Worm (Caenorhabditis elegans) whole organism, young adult: ENCODE measurements around the gene chil-19.

Experiments used
- B0336.3 ChIP-seq: fragments of 200-800 bp; sonication (Bioruptor generic); IDR thresholded peaks from 2 replicates; pipeline ENCODE4 v1.3.6; 2022; ENCODE audit warnings: missing genetic modification characterization, missing compliant biosample characterization
- F39B2.1 ChIP-seq: fragments of 200-800 bp; sonication (Bioruptor generic); IDR thresholded peaks from 2 replicates; pipeline ENCODE4 v1.3.6; 2022; ENCODE audit warnings: missing genetic modification reagents, missing genetic modification characterization, missing compliant biosample characterization
- K11D2.4 ChIP-seq: fragments of 200-800 bp; sonication (Bioruptor generic); IDR thresholded peaks from 2 replicates; pipeline ENCODE4 v1.3.6; 2022; ENCODE audit warnings: missing genetic modification reagents, missing genetic modification characterization, missing compliant biosample characterization
- Y56A3A.18 ChIP-seq: fragments of 200-800 bp; sonication (Bioruptor generic); IDR thresholded peaks from 2 replicates; pipeline ENCODE4 v1.3.6; 2022; ENCODE audit warnings: missing genetic modification reagents, missing genetic modification characterization, missing compliant biosample characterization
- Y95B8A.8 ChIP-seq: fragments of 200-800 bp; sonication (Bioruptor generic); IDR thresholded peaks from 2 replicates; pipeline ENCODE4 v1.3.6; 2022; ENCODE audit warnings: missing genetic modification reagents, missing genetic modification characterization, missing compliant biosample characterization
- akir-1 ChIP-seq: fragments of 200-800 bp; sonication (Bioruptor generic); optimal IDR thresholded peaks from 2 replicates; lab custom pipeline; 2018; ENCODE audit warnings: mild to moderate bottlenecking, missing genetic modification characterization, moderate library complexity, missing compliant biosample characterization
- attf-6 ChIP-seq: fragments of 200-800 bp; sonication (Bioruptor generic); IDR thresholded peaks from 2 replicates; pipeline ENCODE4 v1.3.6; 2022; ENCODE audit warnings: missing genetic modification reagents, missing genetic modification characterization, missing compliant biosample characterization
- bed-2 ChIP-seq: fragments of 200-800 bp; sonication (Bioruptor generic); IDR thresholded peaks from 2 replicates; pipeline ENCODE4 v1.3.6; 2022; ENCODE audit warnings: missing genetic modification reagents, missing genetic modification characterization, missing compliant biosample characterization
- ceh-27 ChIP-seq: fragments of 200-800 bp; sonication (Bioruptor generic); optimal IDR thresholded peaks from 2 replicates; lab custom pipeline; 2018; ENCODE audit warnings: mild to moderate bottlenecking, missing genetic modification characterization, moderate library complexity, missing compliant biosample characterization
- ceh-91 ChIP-seq: fragments of 200-800 bp; sonication (Bioruptor generic); IDR thresholded peaks from 2 replicates; pipeline ENCODE4 v1.3.6; 2022; ENCODE audit warnings: missing genetic modification reagents, missing genetic modification characterization, missing compliant biosample characterization
- dox-1 ChIP-seq: fragments of 200-800 bp; sonication (Bioruptor generic); IDR thresholded peaks from 2 replicates; pipeline ENCODE4 v1.3.6; 2022; ENCODE audit warnings: missing genetic modification reagents, missing genetic modification characterization, missing compliant biosample characterization
- dpff-1 ChIP-seq: sonication (generic microtip); optimal IDR thresholded peaks from 2 replicates; lab custom pipeline; 2017; ENCODE audit warnings: mild to moderate bottlenecking, missing genetic modification characterization, missing compliant biosample characterization
- egl-18 ChIP-seq: fragments of 200-800 bp; sonication (Bioruptor generic); IDR thresholded peaks from 2 replicates; pipeline ENCODE4 v1.3.6; 2022; ENCODE audit warnings: missing genetic modification reagents, missing genetic modification characterization, missing compliant biosample characterization
- hmg-1.2 ChIP-seq: fragments of 200-800 bp; sonication (Bioruptor generic); IDR thresholded peaks from 2 replicates; pipeline ENCODE4 v1.3.6; 2022; ENCODE audit warnings: missing genetic modification reagents, missing genetic modification characterization, missing compliant biosample characterization
- hmg-20 ChIP-seq: fragments of 200-800 bp; sonication (Bioruptor generic); IDR thresholded peaks from 2 replicates; pipeline ENCODE4 v1.3.6; 2022; ENCODE audit warnings: missing genetic modification reagents, missing genetic modification characterization, missing compliant biosample characterization
- hsf-1 ChIP-seq: fragments of 200-800 bp; sonication (Bioruptor generic); IDR thresholded peaks from 2 replicates; pipeline ENCODE4 v1.3.6; 2022; ENCODE audit warnings: missing genetic modification reagents, missing genetic modification characterization, missing compliant biosample characterization
- lag-1 ChIP-seq: fragments of 200-800 bp; sonication (Bioruptor generic); IDR thresholded peaks from 2 replicates; pipeline ENCODE4 v1.3.6; 2022; ENCODE audit warnings: missing genetic modification reagents, missing genetic modification characterization, missing compliant biosample characterization
- lin-26 ChIP-seq: fragments of 200-800 bp; sonication (Bioruptor generic); IDR thresholded peaks from 2 replicates; pipeline ENCODE4 v1.3.6; 2022; ENCODE audit warnings: missing genetic modification reagents, missing genetic modification characterization, missing compliant biosample characterization
- lin-35 ChIP-seq, 3 experiments: fragments of 150-350 bp in 2 of 3; sonication (generic microtip) in 1 of 3; optimal IDR thresholded peaks; 2 replicates each; lab custom pipeline; 2014 to 2018; ENCODE audit warnings: missing biosample characterization in 3 of 3, missing genetic modification characterization in 3 of 3, missing genetic modification reagents in 3 of 3
- lin-40 ChIP-seq: sonication (generic microtip); optimal IDR thresholded peaks from 2 replicates; lab custom pipeline; 2016; ENCODE audit warnings: missing genetic modification characterization, mild to moderate bottlenecking, missing compliant biosample characterization, missing genotype, missing genetic modification reagents
- lin-54 ChIP-seq: fragments of 200-800 bp; sonication (Bioruptor generic); optimal IDR thresholded peaks from 2 replicates; lab custom pipeline; 2018; ENCODE audit warnings: mild to moderate bottlenecking, missing genetic modification characterization, missing compliant biosample characterization
- lsy-27 ChIP-seq: sonication (generic microtip); optimal IDR thresholded peaks from 2 replicates; lab custom pipeline; 2017; ENCODE audit warnings: missing genetic modification characterization, mild to moderate bottlenecking, missing compliant biosample characterization, antibody characterized with exemption, missing genotype, borderline replicate concordance; ENCODE audit not compliant: insufficient read depth
- mes-4 ChIP-seq: sonication (generic microtip); optimal IDR thresholded peaks from 2 replicates; lab custom pipeline; 2016; ENCODE audit warnings: missing genotype, missing genetic modification characterization, missing compliant biosample characterization
- nfyb-1 ChIP-seq: fragments of 200-800 bp; sonication (Bioruptor generic); IDR thresholded peaks from 2 replicates; pipeline ENCODE4 v1.3.6; 2022; ENCODE audit warnings: missing genetic modification reagents, missing genetic modification characterization, missing compliant biosample characterization
- nhr-120 ChIP-seq: fragments of 200-800 bp; sonication (Bioruptor generic); IDR thresholded peaks from 2 replicates; pipeline ENCODE4 v1.3.6; 2022; ENCODE audit warnings: missing genetic modification characterization, missing compliant biosample characterization
- nhr-179 ChIP-seq: sonication (generic microtip); optimal IDR thresholded peaks from 2 replicates; lab custom pipeline; 2016; ENCODE audit warnings: mild to moderate bottlenecking, missing genetic modification characterization, missing compliant biosample characterization
- nhr-90 ChIP-seq: sonication (generic microtip); optimal IDR thresholded peaks from 2 replicates; lab custom pipeline; 2016; ENCODE audit warnings: missing genotype, mild to moderate bottlenecking, missing genetic modification characterization, missing compliant biosample characterization
- pha-4 ChIP-seq: fragments of 150-350 bp; sonication (generic microtip); optimal IDR thresholded peaks from 2 replicates; lab custom pipeline; 2014; ENCODE audit warnings: missing biosample characterization, missing genetic modification reagents, missing genetic modification characterization
- rcor-1 ChIP-seq: fragments of 200-800 bp; sonication (Bioruptor generic); IDR thresholded peaks from 2 replicates; pipeline ENCODE4 v1.3.6; 2022; ENCODE audit warnings: missing genetic modification reagents, missing genetic modification characterization, missing compliant biosample characterization
- rpc-1 ChIP-seq, 2 experiments: fragments of 150-350 bp in 1 of 2; sonication (generic microtip) in 1 of 2; optimal IDR thresholded peaks; 2 replicates each; lab custom pipeline; 2014 to 2018; ENCODE audit warnings: missing biosample characterization in 1 of 2, missing genetic modification characterization in 1 of 2, missing genetic modification reagents in 1 of 2, missing genotype in 1 of 2
- sdz-38 ChIP-seq: sonication (generic microtip); optimal IDR thresholded peaks from 2 replicates; lab custom pipeline; 2016; ENCODE audit warnings: missing genotype, missing genetic modification characterization, missing compliant biosample characterization
- sea-2 ChIP-seq: fragments of 200-800 bp; sonication (Bioruptor generic); IDR thresholded peaks from 2 replicates; pipeline ENCODE4 v1.3.6; 2022; ENCODE audit warnings: missing genetic modification characterization, missing compliant biosample characterization
- snpc-3.4 ChIP-seq: sonication (generic microtip); optimal IDR thresholded peaks from 2 replicates; lab custom pipeline; 2017; ENCODE audit warnings: missing genetic modification characterization, mild to moderate bottlenecking, missing compliant biosample characterization, antibody characterized with exemption, moderate library complexity, missing genotype, missing genetic modification reagents
- somi-1 ChIP-seq: fragments of 200-800 bp; sonication (Bioruptor generic); optimal IDR thresholded peaks from 2 replicates; lab custom pipeline; 2018; ENCODE audit warnings: mild to moderate bottlenecking, missing genetic modification characterization, missing compliant biosample characterization
- sptf-2 ChIP-seq: fragments of 200-800 bp; sonication (Bioruptor generic); optimal IDR thresholded peaks from 2 replicates; lab custom pipeline; 2018; ENCODE audit warnings: mild to moderate bottlenecking, missing genetic modification characterization, missing compliant biosample characterization
- unc-130 ChIP-seq: sonication (generic microtip); optimal IDR thresholded peaks from 2 replicates; lab custom pipeline; 2016; ENCODE audit warnings: missing genetic modification reagents, missing genetic modification characterization, missing compliant biosample characterization
- zim-3 ChIP-seq: sonication (generic microtip); optimal IDR thresholded peaks from 2 replicates; lab custom pipeline; 2017; ENCODE audit warnings: mild to moderate bottlenecking, missing genetic modification characterization, moderate library complexity, missing compliant biosample characterization
- ztf-3 ChIP-seq: fragments of 200-800 bp; sonication (Bioruptor generic); optimal IDR thresholded peaks from 2 replicates; lab custom pipeline; 2018; ENCODE audit warnings: mild to moderate bottlenecking, missing genetic modification characterization, missing compliant biosample characterization

The chil-19 gene

ce11 chrII:9493242-9494058, 39.2 kb upstream of the chil-19 start:
- TF ChIP-seq lin-26 (GFP tag; lab: Robert Waterston, UW), result no peak
- no peak for TF ChIP-seq hsf-1
- TF ChIP-seq lin-40 (tag; lab: Kevin White, UChicago), result peak; percentile 47
- TF ChIP-seq nhr-179 (tag; lab: Kevin White, UChicago), result no peak
- TF ChIP-seq nhr-90 (tag; lab: Kevin White, UChicago), result no peak
- no peak for TF ChIP-seq Y56A3A.18 (GFP tag; lab: Robert Waterston, UW)
- no peak for TF ChIP-seq lag-1 (GFP tag; lab: Robert Waterston, UW)
- TF ChIP-seq bed-2 (GFP tag; lab: Robert Waterston, UW), result no peak
- TF ChIP-seq Y95B8A.8, result no peak
- TF ChIP-seq snpc-3.4, result no peak
- TF ChIP-seq pha-4, result no peak
- no peak for TF ChIP-seq zim-3 (tag; lab: Kevin White, UChicago)
- TF ChIP-seq attf-6 (GFP tag; lab: Robert Waterston, UW), result no peak
- no peak for TF ChIP-seq unc-130
- no peak for TF ChIP-seq dox-1 (GFP tag; lab: Robert Waterston, UW)
- TF ChIP-seq nhr-120 (GFP tag; lab: Robert Waterston, UW), result no peak
- TF ChIP-seq sdz-38 (tag; lab: Kevin White, UChicago), result no peak
- no peak for TF ChIP-seq sea-2
- TF ChIP-seq sptf-2 (GFP tag; lab: Kevin White, UChicago), result no peak
- TF ChIP-seq rcor-1 (GFP tag; lab: Robert Waterston, UW), result no peak
- TF ChIP-seq K11D2.4 (GFP tag; lab: Robert Waterston, UW), result 0 out of 2 replicates have a peak, but pooled peaks have one; percentile 33
- TF ChIP-seq lin-35 (GFP tag; optimal IDR thresholded peaks at IDR 0.05; lab: Kevin White, UChicago), result no peak
- peak; percentile 43 for TF ChIP-seq somi-1 (GFP tag; lab: Kevin White, UChicago)
- no peak for TF ChIP-seq mes-4
- TF ChIP-seq F39B2.1 (GFP tag; lab: Robert Waterston, UW), result no peak
- no peak for TF ChIP-seq ceh-91 (GFP tag; lab: Robert Waterston, UW)
- no peak for TF ChIP-seq nfyb-1 (GFP tag; lab: Robert Waterston, UW)

- TF ChIP-seq hmg-20 (GFP tag; lab: Robert Waterston, UW), result no peak
- 0 out of 2 replicates have a peak, but pooled peaks have one; percentile 6 for TF ChIP-seq bed-2 (GFP tag; lab: Robert Waterston, UW)
- peak; percentile 89 for TF ChIP-seq hmg-1.2 (GFP tag; lab: Robert Waterston, UW)
- 0 out of 2 replicates have a peak, but pooled peaks have one; percentile 39 for TF ChIP-seq lin-26 (GFP tag; lab: Robert Waterston, UW)
Observed at ce11 chrII:9491045-9491444, 36.8 kb upstream of the chil-19 start.

- TF ChIP-seq B0336.3 (GFP tag; lab: Robert Waterston, UW) (no peak), rpc-1 (optimal IDR thresholded peaks at IDR 0.05; lab: Kevin White, UChicago) (no peak), rpc-1 (tag; optimal IDR thresholded peaks at IDR 0.05; lab: Kevin White, UChicago) (no peak), egl-18 (GFP tag; lab: Robert Waterston, UW) (no peak), nhr-120 (GFP tag; lab: Robert Waterston, UW) (no peak), ceh-27 (GFP tag; lab: Kevin White, UChicago) (no peak), lin-54 (no peak), akir-1 (GFP tag; lab: Kevin White, UChicago) (no peak), somi-1 (GFP tag; lab: Kevin White, UChicago) (no peak), lsy-27 (tag; lab: Kevin White, UChicago) (no peak), lag-1 (GFP tag; lab: Robert Waterston, UW) (no peak), ztf-3 (GFP tag; lab: Kevin White, UChicago) (no peak), dpff-1 (tag; lab: Kevin White, UChicago) (no peak)
Observed at ce11 chrII:9490589-9490988, 36.4 kb upstream of the chil-19 start.
